Worm (Caenorhabditis elegans): Measurements from ENCODE around the gene srsx-35.

DNA sequence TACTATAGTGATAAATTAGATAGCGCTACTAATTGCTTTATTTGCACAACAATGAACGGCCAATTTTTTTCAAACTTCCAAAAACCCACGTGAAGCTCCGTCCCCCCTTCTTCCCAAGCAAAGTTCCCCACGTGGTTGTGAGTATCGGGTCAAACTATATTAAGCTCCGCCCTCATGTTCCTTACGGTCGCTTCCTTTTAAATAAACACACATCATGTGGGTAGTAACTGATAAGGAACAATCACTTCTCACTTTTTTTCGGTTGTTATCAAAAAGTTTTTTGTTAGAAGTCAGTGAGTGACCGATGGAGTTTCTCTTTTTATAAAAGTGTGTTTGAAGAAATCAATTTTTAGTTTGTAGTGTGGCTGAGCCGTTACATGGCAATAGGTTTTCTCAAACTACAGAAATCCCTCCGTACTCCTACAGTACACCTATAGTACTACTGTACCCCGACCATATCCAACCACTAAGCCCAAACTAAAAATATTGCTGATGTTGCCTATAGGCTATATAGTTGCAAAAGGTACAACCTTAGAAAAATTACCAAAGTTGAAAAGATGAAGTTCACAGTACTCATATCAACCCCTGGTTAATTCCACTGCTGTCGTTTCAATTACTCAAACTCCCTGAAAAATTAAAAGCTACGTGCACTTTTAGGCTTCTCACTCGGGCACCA lies 31.2 kb downstream of the srsx-35 start:
- TF ChIP-seq nhr-25 (tag; optimal IDR thresholded peaks at IDR 0.05) (no peak), R02D3.7 (tag; optimal IDR thresholded peaks at IDR 0.05) (no peak), elt-3 (tag; optimal IDR thresholded peaks at IDR 0.05) (no peak), nhr-237 (tag; optimal IDR thresholded peaks at IDR 0.05) (no peak), lsy-2 (tag; optimal IDR thresholded peaks at IDR 0.05) (no peak)

Measured in whole organism, L2 larva.